Fruit fly (Drosophila melanogaster): ENCODE measurements around the gene CG18563.

Gene CG18563

dm6 chr2L:17429788-17430587, 27.9 kb downstream of the CG18563 start:
- peak; percentile 97 for TF ChIP-seq noc (tag; optimal IDR thresholded peaks at IDR 0.05)

- TF ChIP-seq noc (tag; optimal IDR thresholded peaks at IDR 0.05) = peak; percentile 14
These were observed 29.9 kb downstream of the CG18563 start for dm6 chr2L:17427929-17428456.

DNA sequence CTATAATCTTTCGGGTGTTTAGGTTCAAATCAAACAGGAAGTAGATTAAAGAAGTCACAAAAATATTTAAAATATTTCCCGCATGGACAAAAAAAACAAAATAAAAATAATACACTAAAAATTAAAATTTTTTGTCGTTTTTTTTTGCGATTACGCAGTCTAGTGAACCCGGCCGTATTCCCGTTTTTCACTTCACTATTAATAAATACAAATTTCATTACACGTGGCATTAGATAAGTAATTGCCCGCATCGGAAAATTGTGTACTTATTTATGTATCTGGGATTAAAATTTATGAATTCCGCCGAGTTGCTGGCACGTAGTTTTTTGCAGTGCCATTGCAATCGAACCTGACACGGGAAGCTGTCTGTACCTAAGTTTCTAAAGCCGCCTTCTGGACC, 30.7 kb downstream of the CG18563 start:
- TF ChIP-seq noc (tag; optimal IDR thresholded peaks at IDR 0.05) = no peak

dm6 chr2L:17425412-17425811, 32.4 kb downstream of the CG18563 start:
- TF ChIP-seq noc (tag; optimal IDR thresholded peaks at IDR 0.05) = no peak

DNA sequence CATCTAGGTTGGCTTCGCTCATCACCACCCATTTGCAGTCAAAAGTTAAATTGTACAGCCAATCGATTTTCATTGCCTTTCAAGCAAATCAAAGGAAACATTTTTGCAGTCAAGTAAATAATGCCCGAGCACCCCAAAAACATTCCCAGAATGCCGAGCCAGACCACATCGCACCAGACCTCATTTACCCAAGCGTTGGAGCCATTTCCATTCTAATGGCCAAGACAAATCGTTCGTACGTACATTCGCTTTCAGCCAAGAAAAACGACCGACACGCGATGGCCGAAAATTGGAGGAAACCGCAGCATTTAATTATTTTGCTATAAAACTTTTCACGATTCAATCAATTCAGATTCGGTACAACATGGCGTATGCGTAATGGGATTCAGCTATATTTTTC, 32.8 kb downstream of the CG18563 start:
- no peak for TF ChIP-seq noc (tag; optimal IDR thresholded peaks at IDR 0.05)

dm6 chr2L:17422089-17422488, 35.8 kb downstream of the CG18563 start:
- TF ChIP-seq noc (tag; optimal IDR thresholded peaks at IDR 0.05) = no peak

- peak; percentile 24 for TF ChIP-seq noc (tag; optimal IDR thresholded peaks at IDR 0.05)
These were observed 36.5 kb downstream of the CG18563 start for dm6 chr2L:17421366-17421765.

dm6 chr2L:17420419-17420818, 37.4 kb downstream of the CG18563 start:
- no peak for TF ChIP-seq noc (tag; optimal IDR thresholded peaks at IDR 0.05)

- TF ChIP-seq noc (tag; optimal IDR thresholded peaks at IDR 0.05) = no peak
These were observed 45.3 kb downstream of the CG18563 start, which contains the start of gene Rsph9 for dm6 chr2L:17412533-17412932. Rsph9 (minus strand) TSS chr2L:17412633.

dm6 chr2L:17410358-17410757, 47.5 kb downstream of the CG18563 start, which contains the start of the genes Polr2J and CG15141:
Polr2J (minus strand) TSS chr2L:17410406.
CG15141 (plus strand) TSS chr2L:17410641.
- no peak for TF ChIP-seq noc (tag; optimal IDR thresholded peaks at IDR 0.05)
